Fruit fly (Drosophila melanogaster) whole organism, adult: Measurements from ENCODE around the gene modSP.

Experiments used
- CG11617 ChIP-seq: fragments of 200-800 bp; sonication (Bioruptor generic); optimal IDR thresholded peaks from 2 replicates; lab custom pipeline; 2017; ENCODE audit warnings: mild to moderate bottlenecking, missing biosample characterization, missing genetic modification reagents, missing genetic modification characterization
- CG1620 ChIP-seq: fragments of 200-800 bp; sonication (Bioruptor generic); optimal IDR thresholded peaks from 2 replicates; lab custom pipeline; 2016; ENCODE audit warnings: missing biosample characterization, missing genetic modification characterization
- CG33017 ChIP-seq: fragments of 200-800 bp; sonication (Bioruptor generic); optimal IDR thresholded peaks from 2 replicates; lab custom pipeline; 2018; ENCODE audit warnings: missing biosample characterization, mild to moderate bottlenecking, missing genetic modification characterization, moderate library complexity
- Hr96 ChIP-seq: fragments of 200-800 bp; sonication (Bioruptor generic); optimal IDR thresholded peaks from 2 replicates; lab custom pipeline; 2016; ENCODE audit warnings: missing biosample characterization, missing genetic modification characterization
- toe ChIP-seq: fragments of 200-800 bp; sonication (Bioruptor generic); optimal IDR thresholded peaks from 2 replicates; lab custom pipeline; 2016; ENCODE audit warnings: missing biosample characterization, missing genetic modification characterization

DNA sequence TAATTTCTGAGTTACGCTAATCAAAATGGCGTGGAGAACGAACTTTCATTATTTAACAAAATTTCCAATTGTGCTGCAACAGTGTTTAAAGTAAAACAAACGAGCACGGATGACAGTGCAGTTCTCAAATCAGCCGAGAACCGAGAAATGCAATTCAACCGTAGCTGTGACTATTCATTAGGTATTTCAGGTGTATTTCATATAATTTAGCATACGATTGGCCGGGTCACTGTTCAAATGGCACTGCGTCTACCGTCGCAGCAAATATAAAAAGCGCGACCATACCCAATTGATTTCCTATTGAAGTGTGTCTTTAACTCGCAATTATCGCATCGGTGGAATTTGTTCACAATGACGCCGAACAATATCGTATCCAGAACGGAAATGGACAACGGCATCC is 35.0 kb downstream of the modSP start, which contains the start of gene CG14893:
- TF ChIP-seq toe (GFP tag; lab: Kevin White, UChicago) (no peak), Hr96 (no peak), CG33017 (tag; lab: Kevin White, UChicago) (no peak), CG11617 (GFP tag; lab: Kevin White, UChicago) (no peak), CG1620 (GFP tag; lab: Kevin White, UChicago) (no peak)
